Fruit fly (Drosophila melanogaster): ENCODE measurements around the gene CG10445.

CG10445 gene

dm6 chr3R:7899277-7899676, 20.8 kb downstream of the CG10445 start:
- TF ChIP-seq pan (optimal IDR thresholded peaks at IDR 0.05) (no peak), Dll (optimal IDR thresholded peaks at IDR 0.05) (no peak), CG8478 (optimal IDR thresholded peaks at IDR 0.05) (no peak), psq (optimal IDR thresholded peaks at IDR 0.05) (no peak), usp (GFP tag; optimal IDR thresholded peaks at IDR 0.05) (no peak), EcR (GFP tag; optimal IDR thresholded peaks at IDR 0.05) (no peak)

- TF ChIP-seq EcR (GFP tag; optimal IDR thresholded peaks at IDR 0.05), result no peak
- no peak for TF ChIP-seq psq (optimal IDR thresholded peaks at IDR 0.05)
- TF ChIP-seq usp (GFP tag; optimal IDR thresholded peaks at IDR 0.05), result no peak
- TF ChIP-seq CG8478 (optimal IDR thresholded peaks at IDR 0.05), result no peak
- no peak for TF ChIP-seq Dll (optimal IDR thresholded peaks at IDR 0.05)
- TF ChIP-seq pan (optimal IDR thresholded peaks at IDR 0.05), result no peak
Measured at dm6 chr3R:7895457-7895856, 24.6 kb downstream of the CG10445 start.

- no peak for TF ChIP-seq usp (GFP tag; optimal IDR thresholded peaks at IDR 0.05)
- no peak for TF ChIP-seq pan (optimal IDR thresholded peaks at IDR 0.05)
Measured at dm6 chr3R:7894586-7894985, 25.5 kb downstream of the CG10445 start.

dm6 chr3R:7892246-7893000, 27.7 kb downstream of the CG10445 start:
- TF ChIP-seq pan (optimal IDR thresholded peaks at IDR 0.05) (no peak), CG8478 (optimal IDR thresholded peaks at IDR 0.05) (no peak), usp (GFP tag; optimal IDR thresholded peaks at IDR 0.05) (no peak), psq (optimal IDR thresholded peaks at IDR 0.05) (no peak), EcR (GFP tag; optimal IDR thresholded peaks at IDR 0.05) (no peak), Dll (optimal IDR thresholded peaks at IDR 0.05) (no peak)

- no peak for TF ChIP-seq CG8478 (optimal IDR thresholded peaks at IDR 0.05)
- TF ChIP-seq pan (optimal IDR thresholded peaks at IDR 0.05), result no peak
- TF ChIP-seq Dll (optimal IDR thresholded peaks at IDR 0.05), result no peak
- no peak for TF ChIP-seq EcR (GFP tag; optimal IDR thresholded peaks at IDR 0.05)
- TF ChIP-seq usp (GFP tag; optimal IDR thresholded peaks at IDR 0.05), result no peak
- TF ChIP-seq psq (optimal IDR thresholded peaks at IDR 0.05), result no peak
Measured at dm6 chr3R:7891031-7891430, 29.1 kb downstream of the CG10445 start, which contains the start of gene wtrw. wtrw (plus strand) TSS chr3R:7891331.

- no peak for TF ChIP-seq CG8478 (optimal IDR thresholded peaks at IDR 0.05)
- TF ChIP-seq usp (GFP tag; optimal IDR thresholded peaks at IDR 0.05), result no peak
- TF ChIP-seq EcR (GFP tag; optimal IDR thresholded peaks at IDR 0.05), result no peak
Measured at dm6 chr3R:7886859-7887190, 33.3 kb downstream of the CG10445 start, which contains the start of gene ArgRS-m. ArgRS-m (plus strand) TSS chr3R:7887045.

- TF ChIP-seq CG8478 (optimal IDR thresholded peaks at IDR 0.05), result no peak
- TF ChIP-seq Dll (optimal IDR thresholded peaks at IDR 0.05), result peak; percentile 26
Measured at dm6 chr3R:7886167-7886858, 33.8 kb downstream of the CG10445 start, which contains the start of gene CG17816. CG17816 (minus strand) TSS chr3R:7886733.

dm6 chr3R:7884433-7884832, 35.7 kb downstream of the CG10445 start:
- no peak for TF ChIP-seq usp (GFP tag; optimal IDR thresholded peaks at IDR 0.05)
- TF ChIP-seq psq (optimal IDR thresholded peaks at IDR 0.05), result no peak
- TF ChIP-seq CG8478 (optimal IDR thresholded peaks at IDR 0.05), result no peak
- no peak for TF ChIP-seq EcR (GFP tag; optimal IDR thresholded peaks at IDR 0.05)
- no peak for TF ChIP-seq Dll (optimal IDR thresholded peaks at IDR 0.05)

All from whole organism.